Worm (Caenorhabditis elegans) whole organism, young adult: ENCODE data around the gene arl-3.

Experiments used
- F37B4.10 ChIP-seq: fragments of 200-800 bp; sonication (Bioruptor generic); IDR thresholded peaks from 2 replicates; pipeline ENCODE4 v1.3.6; 2022; ENCODE audit warnings: missing genetic modification characterization, missing compliant biosample characterization
- T26A5.8 ChIP-seq: sonication (generic microtip); optimal IDR thresholded peaks from 2 replicates; lab custom pipeline; 2016; ENCODE audit warnings: missing genetic modification characterization, missing compliant biosample characterization
- Y53F4B.3 ChIP-seq: fragments of 200-800 bp; sonication (Bioruptor generic); IDR thresholded peaks from 2 replicates; pipeline ENCODE4 v1.3.6; 2022; ENCODE audit warnings: missing genetic modification reagents, missing genetic modification characterization, missing compliant biosample characterization
- bed-1 ChIP-seq: fragments of 200-800 bp; sonication (Bioruptor generic); IDR thresholded peaks from 2 replicates; pipeline ENCODE4 v1.3.6; 2022; ENCODE audit warnings: missing genetic modification reagents, missing genetic modification characterization, missing compliant biosample characterization
- ceh-40 ChIP-seq: fragments of 200-800 bp; sonication (Bioruptor generic); IDR thresholded peaks from 2 replicates; pipeline ENCODE4 v1.3.6; 2022; ENCODE audit warnings: missing genetic modification characterization, missing compliant biosample characterization
- efl-1 ChIP-seq: fragments of 150-350 bp; optimal IDR thresholded peaks from 2 replicates; lab custom pipeline; 2014; ENCODE audit warnings: missing biosample characterization, missing genetic modification reagents, missing genetic modification characterization
- let-607 ChIP-seq, 2 experiments: fragments of 200-800 bp in 1 of 2; sonication (Bioruptor generic) in 1 of 2; sonication (generic microtip) in 1 of 2; optimal IDR thresholded peaks; 2 replicates each; lab custom pipeline; 2016 to 2018; ENCODE audit warnings: mild to moderate bottlenecking in 2 of 2, missing compliant biosample characterization in 2 of 2, missing genetic modification characterization in 2 of 2, moderate library complexity in 2 of 2, missing genotype in 1 of 2
- madf-8 ChIP-seq: fragments of 200-800 bp; sonication (Bioruptor generic); conservative IDR thresholded peaks from 2 replicates; pipeline ENCODE4 v1.3.6; 2022; ENCODE audit warnings: missing genetic modification reagents, missing genetic modification characterization, missing compliant biosample characterization
- ztf-18 ChIP-seq: sonication (generic microtip); optimal IDR thresholded peaks from 2 replicates; lab custom pipeline; 2016; ENCODE audit warnings: missing genotype, mild to moderate bottlenecking, missing genetic modification characterization, missing compliant biosample characterization

DNA sequence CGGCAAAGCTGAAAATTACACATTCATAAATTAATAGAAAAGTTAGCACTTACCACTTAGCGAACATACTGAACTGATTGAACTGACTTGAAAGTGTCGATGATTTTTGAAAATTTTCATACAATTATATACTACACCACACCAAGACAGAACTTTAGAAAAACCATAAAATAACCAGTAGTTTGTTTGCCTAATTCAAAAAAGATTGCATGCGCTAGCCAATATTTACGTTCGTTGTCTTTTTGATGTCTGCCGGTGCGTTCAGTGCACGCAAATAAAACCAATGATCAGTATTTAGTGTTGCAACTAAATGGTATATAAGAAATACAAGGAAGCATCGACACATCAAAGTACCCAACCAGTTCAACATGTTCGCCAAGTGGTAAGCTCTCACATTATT lies 25.7 kb upstream of the arl-3 start, which contains the start of the genes nspb-8 and nspb-9:
- TF ChIP-seq Y53F4B.3 (no peak), efl-1 (GFP tag; lab: Kevin White, UChicago) (no peak), ceh-40 (GFP tag; lab: Robert Waterston, UW) (no peak), T26A5.8 (tag; lab: Kevin White, UChicago) (no peak), bed-1 (no peak), madf-8 (no peak), ztf-18 (tag; lab: Kevin White, UChicago) (no peak), F37B4.10 (GFP tag; lab: Robert Waterston, UW) (no peak), let-607 (tag; optimal IDR thresholded peaks at IDR 0.05; lab: Kevin White, UChicago) (no peak)
